Fruit fly (Drosophila melanogaster) S2 (cell line): ENCODE data around the gene Ptp61F.
"Not testable (repeated sequence)": the region's sequence is repeated elsewhere in the genome, so short reads cannot be mapped to it uniquely, and the experiment has no call there.

Source experiments
- CG8478 ChIP-seq: fragments of >200 bp; optimal IDR thresholded peaks from 2 replicates; lab custom pipeline; 2018
- CTCF ChIP-seq, 2 experiments: fragments of >200 bp; optimal IDR thresholded peaks; 2 replicates each; lab custom pipeline; 2018

Ptp61F gene

DNA sequence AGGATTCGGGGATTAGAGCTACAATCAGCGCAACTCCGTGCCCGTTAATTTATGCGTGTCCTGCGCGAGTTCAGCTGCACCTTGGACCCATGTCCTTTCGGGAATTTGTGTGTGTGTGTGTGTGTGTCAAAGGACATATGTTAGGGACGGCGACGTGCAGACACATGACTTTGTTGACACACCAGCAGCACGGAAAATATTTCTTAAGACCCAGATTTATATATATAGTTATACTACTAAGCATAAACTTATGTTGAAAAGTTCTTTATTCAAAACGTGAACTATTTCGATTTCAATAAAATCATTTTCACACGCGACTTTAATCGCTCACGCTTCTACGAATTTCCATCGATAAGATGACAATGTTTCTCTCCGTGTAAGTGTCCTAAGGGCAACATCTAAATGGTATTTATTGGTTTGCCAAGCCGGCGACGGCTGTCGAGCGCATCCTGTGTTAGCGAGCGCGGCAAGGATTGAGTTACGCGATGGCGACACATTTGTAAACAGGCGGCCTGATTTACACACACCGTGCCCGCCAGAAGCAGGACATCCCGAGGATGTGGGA, 43.5 kb downstream of the Ptp61F start:
- TF ChIP-seq CG8478: no peak
- no peak for TF ChIP-seq CTCF (optimal IDR thresholded peaks at IDR 0.05; lab: Kevin White, UChicago)

DNA sequence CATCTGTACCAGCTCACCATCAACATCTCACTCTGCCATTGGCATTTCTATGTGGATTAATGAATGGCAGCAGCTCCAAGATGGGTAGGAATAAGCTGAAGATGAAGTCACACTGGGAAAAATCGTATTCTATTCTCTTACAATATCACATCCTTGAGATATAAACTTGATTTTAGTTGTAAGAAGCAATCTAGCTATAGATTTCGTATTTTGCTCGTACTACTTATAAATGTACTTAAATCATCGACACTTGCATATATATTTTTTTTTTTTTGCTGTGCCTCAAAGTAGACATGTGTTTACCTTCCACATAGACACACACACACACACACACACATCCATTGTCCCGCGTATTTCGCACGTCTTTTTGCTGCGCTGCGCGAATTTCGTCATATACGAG, 50.6 kb downstream of the Ptp61F start:
- no peak for TF ChIP-seq CG8478
- no peak for TF ChIP-seq CTCF (optimal IDR thresholded peaks at IDR 0.05; lab: Kevin White, UChicago)

DNA sequence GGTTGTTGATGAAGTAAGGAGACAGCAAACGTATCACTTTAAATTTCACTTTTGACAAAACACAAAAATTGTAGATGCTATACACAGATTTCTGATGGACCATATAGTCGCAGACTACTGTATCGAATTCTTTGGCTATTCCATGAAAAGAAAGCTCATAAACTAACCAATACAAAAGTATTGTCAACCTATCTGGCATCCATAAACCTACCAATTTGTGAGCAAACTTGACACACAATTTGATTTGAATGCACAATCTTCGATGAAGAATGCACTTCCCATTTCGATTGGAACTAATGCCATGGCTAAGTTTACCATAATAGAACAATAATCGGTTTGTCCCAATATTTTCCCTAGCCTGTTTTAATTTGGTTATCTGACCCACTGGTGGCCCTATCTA, 51.7 kb downstream of the Ptp61F start, which contains the start of gene CG9173:
TSS of gene CG9173 (minus strand) at position 101 of the 400 bp plus-strand sequence.
- TF ChIP-seq CTCF (optimal IDR thresholded peaks at IDR 0.05; lab: Kevin White, UChicago) (no peak), CG8478 (no peak)

DNA sequence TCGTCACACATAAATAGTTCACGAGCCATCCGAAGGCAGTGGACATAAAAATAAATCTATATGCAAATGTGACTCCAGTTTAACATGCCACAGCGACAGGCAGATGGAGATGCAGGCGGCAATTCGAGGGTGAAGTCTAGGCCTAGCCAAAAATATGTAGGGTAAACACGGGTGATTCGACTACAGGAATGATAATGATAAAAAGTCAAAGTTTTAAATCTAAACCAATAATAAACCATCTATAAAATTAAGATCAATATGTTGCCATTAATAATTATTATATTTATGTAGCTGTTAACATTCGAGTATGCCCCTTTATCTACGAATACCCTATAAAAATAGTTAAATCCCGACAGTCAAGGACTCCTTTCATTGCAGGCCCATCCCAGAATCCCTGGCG, 54.1 kb downstream of the Ptp61F start:
- TF ChIP-seq CTCF (optimal IDR thresholded peaks at IDR 0.05; lab: Kevin White, UChicago) (no peak), CG8478 (no peak)

DNA sequence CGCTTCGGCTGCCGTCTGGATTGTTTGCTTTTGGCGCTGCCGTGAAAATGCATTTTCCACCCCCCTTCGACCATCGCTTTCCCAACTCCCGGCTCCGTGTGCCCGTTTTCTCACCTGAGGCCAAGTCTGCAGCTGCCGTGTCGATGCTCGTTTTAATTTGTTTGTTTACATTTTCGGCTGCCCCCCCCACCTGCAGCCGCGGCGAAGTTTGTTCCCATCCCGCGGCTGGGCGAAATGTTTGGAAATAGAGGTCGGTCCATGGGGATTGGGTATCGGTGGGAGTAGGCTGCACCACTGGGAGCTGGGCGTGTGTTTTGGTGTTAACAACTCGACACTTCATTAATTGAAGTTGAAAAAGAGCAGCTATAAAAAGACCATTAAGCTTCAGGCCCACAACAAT, 55.1 kb downstream of the Ptp61F start:
- TF ChIP-seq CG8478 (no peak), CTCF (optimal IDR thresholded peaks at IDR 0.05; lab: Kevin White, UChicago) (no peak)

DNA sequence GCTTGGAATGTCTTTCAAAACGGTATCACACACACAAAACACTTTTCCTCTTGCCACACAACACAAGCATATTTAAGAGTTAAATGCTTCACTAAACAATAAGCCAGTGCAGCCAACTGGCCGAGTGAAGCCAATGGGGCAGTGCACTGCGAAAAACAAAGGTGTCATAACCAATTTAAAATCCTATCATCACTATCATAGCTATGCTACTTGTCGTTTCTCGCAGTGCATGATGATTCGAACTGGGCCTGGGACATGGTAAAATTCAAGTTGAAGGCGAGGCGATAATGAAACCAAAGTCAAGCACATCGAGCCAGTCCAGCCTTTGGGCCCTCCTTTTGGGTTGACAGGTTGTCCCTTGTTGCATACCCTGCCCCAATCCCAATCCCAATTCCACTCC, 56.2 kb downstream of the Ptp61F start:
- TF ChIP-seq CG8478 (no peak), CTCF (optimal IDR thresholded peaks at IDR 0.05; lab: Kevin White, UChicago) (no peak)

DNA sequence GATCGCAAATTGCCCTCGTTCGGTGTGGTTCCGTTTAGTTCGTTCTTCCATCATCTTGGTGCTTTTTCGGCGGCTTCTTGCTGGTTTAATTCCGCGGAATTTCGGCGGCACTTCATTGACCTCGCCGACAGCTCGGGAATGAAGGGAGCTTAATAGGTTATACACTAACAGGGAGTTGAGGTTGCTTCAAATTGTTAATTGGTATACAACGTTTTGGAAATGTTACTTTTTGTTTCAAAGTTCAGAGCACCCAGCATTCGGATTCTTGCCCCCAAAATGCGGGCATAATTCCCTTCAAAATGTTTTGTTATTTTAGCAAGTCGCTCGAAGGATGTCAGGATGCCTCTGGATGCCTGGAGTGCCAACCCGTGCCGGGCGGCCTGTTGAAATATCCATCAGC, 57.2 kb downstream of the Ptp61F start:
- TF ChIP-seq CG8478: no peak
- TF ChIP-seq CTCF (optimal IDR thresholded peaks at IDR 0.05; lab: Kevin White, UChicago): no peak

DNA sequence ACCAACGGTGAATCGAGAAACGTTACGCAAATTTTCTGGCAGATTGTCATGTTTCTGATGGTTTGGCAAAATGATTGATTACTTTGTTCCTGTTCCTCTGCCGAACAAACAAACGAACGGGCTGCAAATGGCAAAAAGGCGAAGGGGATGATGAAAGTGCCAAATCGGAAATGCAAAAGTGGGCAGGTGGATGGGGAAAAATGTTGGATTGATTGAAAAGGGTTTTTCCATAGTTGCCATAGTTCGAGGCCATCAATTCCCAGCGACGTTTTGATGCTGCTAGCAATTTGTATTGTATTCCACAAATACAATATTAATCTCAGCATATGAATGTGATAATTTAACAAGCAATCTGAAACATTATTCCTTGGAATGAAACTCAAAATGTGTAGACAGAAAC, 59.1 kb downstream of the Ptp61F start, which contains the start of gene FucTD:
TSS of gene FucTD (plus strand) at position 301 of the 400 bp plus-strand sequence.
- TF ChIP-seq CG8478 (no peak), CTCF (optimal IDR thresholded peaks at IDR 0.05; lab: Kevin White, UChicago) (no peak)

DNA sequence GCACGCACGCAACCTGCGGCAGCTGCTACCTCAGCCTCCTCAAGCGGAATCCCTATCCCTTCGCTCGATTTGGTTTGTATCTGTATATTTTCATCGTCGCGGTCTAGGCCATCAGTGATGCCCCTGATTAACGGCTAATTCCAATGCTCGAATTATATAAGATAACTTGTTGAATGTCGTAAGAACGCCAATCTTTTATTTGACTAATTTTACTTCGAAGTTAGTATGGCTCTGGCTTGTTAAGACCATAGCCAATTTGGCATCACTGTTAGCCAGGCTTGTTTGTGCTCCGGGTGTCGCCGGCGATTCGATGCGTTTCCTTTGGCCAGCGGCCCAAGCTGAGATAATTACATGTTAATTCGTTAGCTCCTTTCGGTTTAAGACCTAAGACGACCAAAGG, 61.0 kb downstream of the Ptp61F start:
- TF ChIP-seq CG8478 (no peak), CTCF (optimal IDR thresholded peaks at IDR 0.05; lab: Kevin White, UChicago) (no peak)

DNA sequence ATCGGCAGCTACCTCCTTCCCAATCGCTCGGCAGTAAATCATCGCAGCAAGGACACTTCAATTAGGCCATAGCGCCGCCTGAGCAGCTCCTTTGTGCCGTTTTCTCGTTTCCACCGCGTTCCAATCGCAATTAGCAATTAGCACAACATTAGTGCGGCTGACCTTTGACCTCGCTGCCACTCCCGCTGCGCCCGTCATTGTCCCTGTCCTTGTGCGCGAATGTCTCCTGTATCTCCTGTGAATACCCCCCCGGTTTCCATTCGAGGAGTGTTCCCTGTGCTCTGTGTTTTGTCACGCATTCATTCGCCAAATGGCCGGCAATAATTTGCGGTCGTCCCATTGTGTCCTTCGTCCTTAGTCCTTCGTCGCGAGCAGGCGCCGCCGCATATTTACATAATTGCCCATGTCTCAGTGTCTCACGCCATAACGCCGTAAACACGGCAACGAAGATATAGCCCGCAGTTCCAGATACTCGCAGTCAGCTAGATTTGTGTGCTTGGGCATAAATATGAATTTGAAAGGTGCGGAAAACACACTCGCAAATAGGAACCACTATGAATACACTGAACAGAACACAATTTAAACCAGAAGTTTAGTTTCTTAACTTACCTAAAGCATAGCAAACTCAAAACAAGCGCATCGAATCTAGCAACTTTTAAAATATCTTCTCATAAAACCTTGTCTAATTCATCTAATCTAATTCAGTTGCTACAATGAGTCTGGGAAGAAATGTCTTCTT, 64.5 kb downstream of the Ptp61F start, which contains the start of gene CG9168:
TSS of gene CG9168 (plus strand) at position 689 of the 739 bp plus-strand sequence.
- TF ChIP-seq CTCF (optimal IDR thresholded peaks at IDR 0.05; lab: Kevin White, UChicago) (no peak), CG8478 (no peak)

DNA sequence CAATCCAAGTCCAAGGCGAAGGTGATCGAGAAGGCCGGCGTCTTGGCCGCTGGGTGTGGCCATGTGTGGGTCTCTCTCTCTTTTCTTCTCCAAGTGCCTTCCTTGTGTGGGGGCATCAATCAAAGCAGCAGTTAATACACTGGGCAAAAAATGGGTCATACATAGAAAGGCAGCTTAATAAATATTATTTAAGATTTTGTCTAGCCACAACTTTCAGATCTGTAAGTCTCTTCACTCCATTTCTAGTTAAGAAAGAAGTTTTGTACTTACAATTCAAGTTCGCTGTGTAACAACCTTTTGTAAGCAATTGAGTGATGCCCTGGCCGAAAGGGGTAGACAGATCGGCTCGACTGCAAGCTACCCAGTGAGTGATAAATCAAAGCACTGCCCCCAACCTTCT, 67.0 kb downstream of the Ptp61F start:
- no peak for TF ChIP-seq CTCF (optimal IDR thresholded peaks at IDR 0.05; lab: Kevin White, UChicago)
- no peak for TF ChIP-seq CG8478

DNA sequence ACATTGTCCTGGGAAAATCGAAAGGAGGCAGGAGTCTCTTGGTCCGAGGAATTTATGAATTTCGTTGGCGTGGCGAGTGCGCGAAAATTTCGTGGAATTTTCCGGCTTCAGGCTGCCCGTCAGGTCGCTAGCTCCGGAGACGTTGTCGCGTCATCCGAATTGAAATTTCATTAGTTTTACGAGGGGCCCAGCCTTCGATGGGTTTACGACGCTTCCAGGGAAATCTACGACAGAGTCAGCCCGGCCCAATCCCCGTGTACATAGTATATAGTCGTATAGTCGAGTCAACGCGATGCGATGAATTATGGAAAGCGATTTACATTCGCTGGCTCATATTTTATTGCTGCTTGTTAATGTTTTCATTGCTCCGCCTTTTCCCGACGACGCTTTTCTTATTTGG, 70.5 kb downstream of the Ptp61F start:
- TF ChIP-seq CTCF (optimal IDR thresholded peaks at IDR 0.05; lab: Kevin White, UChicago) (no peak), CG8478 (no peak)

DNA sequence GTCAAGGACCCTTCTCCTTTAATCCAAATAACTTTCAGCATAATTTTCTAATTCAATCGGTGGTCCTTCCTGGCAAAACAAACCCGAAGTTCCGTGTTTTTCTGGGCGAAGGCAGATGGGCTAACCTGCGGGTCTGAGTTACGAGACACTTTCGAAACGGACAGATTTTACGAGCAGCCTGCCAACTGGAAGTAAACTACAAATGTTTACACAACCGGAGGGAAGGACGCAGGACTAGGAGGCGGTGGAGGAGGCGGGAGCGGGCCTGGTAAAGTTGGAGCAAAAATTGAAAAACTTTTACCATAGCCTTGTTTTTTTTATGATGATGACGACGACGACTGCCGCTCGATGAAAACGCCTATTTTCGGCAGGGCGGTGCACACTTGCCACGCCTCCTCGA, 72.9 kb downstream of the Ptp61F start:
- no peak for TF ChIP-seq CG8478
- TF ChIP-seq CTCF (optimal IDR thresholded peaks at IDR 0.05; lab: Kevin White, UChicago): no peak

DNA sequence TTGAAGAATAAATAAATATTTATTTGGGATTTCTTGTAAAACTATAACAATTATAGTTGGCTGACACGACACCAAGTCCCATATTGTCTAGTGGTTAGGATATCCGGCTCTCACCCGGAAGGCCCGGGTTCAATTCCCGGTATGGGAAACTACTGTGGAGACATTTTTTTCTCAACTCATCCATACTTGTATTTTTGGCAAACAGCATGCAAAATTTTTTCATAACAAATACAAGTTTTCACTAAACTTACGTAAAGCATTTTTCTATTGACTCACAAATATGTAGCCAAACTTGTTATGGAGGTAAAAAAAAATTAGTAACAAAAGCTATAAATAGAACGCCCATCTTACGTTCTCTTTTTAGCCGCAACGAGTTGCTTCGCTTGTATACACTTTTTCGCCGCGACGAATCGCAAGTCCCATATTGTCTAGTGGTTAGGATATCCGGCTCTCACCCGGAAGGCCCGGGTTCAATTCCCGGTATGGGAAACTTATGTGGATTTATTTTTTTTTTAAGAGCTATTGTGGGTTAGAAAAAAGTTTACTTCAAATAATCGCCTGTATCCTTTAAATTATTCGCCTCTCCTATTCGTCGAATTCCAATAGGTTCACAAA, 73.6 kb downstream of the Ptp61F start:
- TF ChIP-seq CTCF (optimal IDR thresholded peaks at IDR 0.05; lab: Kevin White, UChicago) (no peak), CG8478 (no peak)

DNA sequence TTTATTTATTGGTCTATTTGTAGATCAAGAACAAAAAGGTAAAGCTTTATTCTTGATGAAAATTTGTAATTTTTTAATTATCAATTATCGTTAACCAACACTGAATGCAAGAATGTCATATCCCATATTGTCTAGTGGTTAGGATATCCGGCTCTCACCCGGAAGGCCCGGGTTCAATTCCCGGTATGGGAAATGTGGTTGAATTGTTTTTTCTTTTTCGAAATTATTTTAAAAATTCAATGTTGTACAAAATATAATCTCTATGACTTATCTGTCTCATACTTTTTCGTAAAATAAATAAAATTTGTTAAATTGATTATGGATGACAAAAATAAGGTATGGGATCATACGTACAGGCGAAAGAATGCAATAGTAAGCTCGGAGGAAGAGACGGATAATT, 76.8 kb downstream of the Ptp61F start, which contains the start of gene CG32320:
TSS of gene CG32320 (plus strand) at position 301 of the 400 bp plus-strand sequence.
- not testable (repeated sequence) for TF ChIP-seq CTCF (optimal IDR thresholded peaks at IDR 0.05; lab: Kevin White, UChicago); CG8478

DNA sequence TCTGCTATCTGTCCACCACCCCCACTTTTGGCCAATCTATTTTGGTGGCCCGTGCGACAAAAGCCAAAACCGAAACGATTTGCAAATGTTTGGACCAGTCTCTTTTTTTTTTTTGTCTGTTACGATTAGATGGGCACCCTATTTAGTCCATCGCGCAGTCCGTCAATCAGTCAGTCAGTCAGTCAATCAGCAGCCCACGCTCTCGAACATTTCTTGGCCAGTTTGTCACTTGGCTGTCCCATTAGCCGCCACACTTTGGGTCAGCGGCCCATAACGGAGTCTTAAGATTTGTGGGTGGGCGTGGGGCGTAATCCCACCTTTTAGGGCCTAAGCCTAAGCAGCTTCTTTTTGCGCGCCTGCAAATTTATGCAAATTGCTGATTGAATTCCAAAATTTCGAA, 80.6 kb downstream of the Ptp61F start:
- TF ChIP-seq CG8478 (no peak), CTCF (optimal IDR thresholded peaks at IDR 0.05; lab: Kevin White, UChicago) (no peak)
